Worm (Caenorhabditis elegans): ENCODE results near the gene C01B10.11.

The C01B10.11 gene

DNA sequence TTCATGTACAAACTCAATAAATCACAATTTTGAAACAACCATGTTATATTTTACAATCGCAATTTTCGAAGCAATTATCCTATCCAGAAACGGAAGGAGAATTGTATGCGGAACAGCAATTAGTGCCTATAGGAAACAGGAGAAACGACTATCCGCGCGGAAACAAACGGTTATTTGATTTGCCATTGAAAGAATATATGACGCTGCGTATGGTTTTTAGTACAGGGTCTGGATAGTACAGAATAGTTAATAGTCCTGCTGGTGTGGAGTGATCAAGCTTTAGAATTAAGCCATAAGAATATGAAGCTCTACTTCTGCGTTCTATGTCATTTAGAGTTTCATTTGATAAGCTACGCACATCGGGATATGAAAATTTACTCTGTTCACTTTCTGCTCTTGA is 10.9 kb upstream of the C01B10.11 start:
- TF ChIP-seq sea-2 (GFP tag; optimal IDR thresholded peaks at IDR 0.05) (no peak), lin-15B (tag; optimal IDR thresholded peaks at IDR 0.05) (no peak), nhr-25 (tag; optimal IDR thresholded peaks at IDR 0.05) (no peak), elt-3 (tag; optimal IDR thresholded peaks at IDR 0.05) (no peak), daf-12 (tag; optimal IDR thresholded peaks at IDR 0.05) (no peak), lin-39 (tag; optimal IDR thresholded peaks at IDR 0.05) (no peak)

- TF ChIP-seq lsy-12 (tag; optimal IDR thresholded peaks at IDR 0.05) (no peak), unc-39 (tag; optimal IDR thresholded peaks at IDR 0.05) (no peak), nfya-1 (tag; optimal IDR thresholded peaks at IDR 0.05; ENCODE audit: insufficient read depth) (peak; percentile 30), snpc-4 (tag; optimal IDR thresholded peaks at IDR 0.05) (no peak), nhr-23 (tag; optimal IDR thresholded peaks at IDR 0.05) (no peak), R02D3.7 (tag; optimal IDR thresholded peaks at IDR 0.05) (no peak), egl-5 (tag; optimal IDR thresholded peaks at IDR 0.05) (no peak), ztf-11 (tag; optimal IDR thresholded peaks at IDR 0.05) (no peak), ceh-28 (tag; optimal IDR thresholded peaks at IDR 0.05) (no peak), pqm-1 (tag; optimal IDR thresholded peaks at IDR 0.05) (no peak), fos-1 (tag; optimal IDR thresholded peaks at IDR 0.05) (no peak), nhr-11 (tag; optimal IDR thresholded peaks at IDR 0.05) (no peak), nhr-25 (tag; optimal IDR thresholded peaks at IDR 0.05) (peak; percentile 26), hmg-11 (tag; optimal IDR thresholded peaks at IDR 0.05) (peak; percentile 27)
These were observed 9.2 kb upstream of the C01B10.11 start for ce11 chrIV:6648625-6649024.

DNA sequence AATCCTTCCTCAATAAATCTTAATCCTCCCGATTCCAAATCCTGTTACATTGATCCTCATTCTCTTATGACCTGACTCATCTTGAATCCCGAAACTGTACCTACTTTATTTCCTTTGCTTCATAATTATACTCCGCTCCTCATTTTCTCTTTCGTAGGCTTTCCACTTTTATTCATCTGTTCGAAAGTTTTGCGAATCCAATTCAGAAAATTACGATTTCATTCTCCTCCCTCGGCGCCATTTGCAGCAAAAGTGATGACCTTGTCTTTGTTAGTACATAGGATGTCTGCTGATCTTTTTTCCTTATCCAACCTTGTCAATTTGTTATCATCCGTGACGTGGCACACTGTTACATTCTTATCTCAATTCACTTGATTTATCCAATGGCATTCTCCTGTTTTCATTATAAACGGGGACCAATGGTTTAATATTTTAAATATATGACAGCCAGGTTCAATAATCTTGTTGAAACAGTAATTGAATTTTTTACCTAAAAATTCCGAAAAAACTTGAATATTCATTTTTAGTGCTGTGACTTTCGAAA is 5.2 kb upstream of the C01B10.11 start:
- peak in 1 of 3 experiments; percentile 29 for TF ChIP-seq elt-3 (tag; optimal IDR thresholded peaks at IDR 0.05)
- no peak for TF ChIP-seq ztf-11 (tag; optimal IDR thresholded peaks at IDR 0.05)
- TF ChIP-seq ZK546.5 (tag; optimal IDR thresholded peaks at IDR 0.05) = no peak
- TF ChIP-seq ztf-4 (tag; optimal IDR thresholded peaks at IDR 0.05) = no peak
- peak; percentile 20 for TF ChIP-seq nhr-43 (tag; optimal IDR thresholded peaks at IDR 0.05; ENCODE audit: poor library complexity, severe bottlenecking)
- TF ChIP-seq nhr-67 (tag; optimal IDR thresholded peaks at IDR 0.05) = no peak
- TF ChIP-seq nhr-25 (tag; optimal IDR thresholded peaks at IDR 0.05) = peak; percentile 31

- peak; percentile 70 for TF ChIP-seq nhr-25 (tag; optimal IDR thresholded peaks at IDR 0.05)
- TF ChIP-seq nhr-43 (tag; optimal IDR thresholded peaks at IDR 0.05; ENCODE audit: poor library complexity, severe bottlenecking) = peak; percentile 62
- no peak for TF ChIP-seq pha-4 (tag; optimal IDR thresholded peaks at IDR 0.05)
- TF ChIP-seq fos-1 (tag; optimal IDR thresholded peaks at IDR 0.05) = no peak
- TF ChIP-seq nhr-23 (tag; optimal IDR thresholded peaks at IDR 0.05) = peak; percentile 4
These were observed 4.0 kb upstream of the C01B10.11 start for ce11 chrIV:6653663-6654201.

ce11 chrIV:6655747-6656146 is 2.0 kb upstream of the C01B10.11 start:
- TF ChIP-seq nhr-43 (tag; optimal IDR thresholded peaks at IDR 0.05; ENCODE audit: poor library complexity, severe bottlenecking) (peak; percentile 31), nhr-25 (tag; optimal IDR thresholded peaks at IDR 0.05) (peak; percentile 44), sea-2 (GFP tag; optimal IDR thresholded peaks at IDR 0.05) (no peak), elt-3 (tag; optimal IDR thresholded peaks at IDR 0.05) (peak in 1 of 3 experiments; percentile 37), nhr-23 (tag; optimal IDR thresholded peaks at IDR 0.05) (peak; percentile 32), mdl-1 (tag; optimal IDR thresholded peaks at IDR 0.05) (no peak), aly-2 (tag; optimal IDR thresholded peaks at IDR 0.05) (no peak)

- TF ChIP-seq ztf-11 (tag; optimal IDR thresholded peaks at IDR 0.05) = no peak
- TF ChIP-seq ama-1 (optimal IDR thresholded peaks at IDR 0.05) = peak; percentile 28
- no peak for TF ChIP-seq nhr-43 (tag; optimal IDR thresholded peaks at IDR 0.05; ENCODE audit: poor library complexity, severe bottlenecking)
- peak; percentile 54 for TF ChIP-seq snpc-4 (tag; optimal IDR thresholded peaks at IDR 0.05)
These were observed 6.6 kb downstream of the C01B10.11 start for ce11 chrIV:6664336-6664735.

DNA sequence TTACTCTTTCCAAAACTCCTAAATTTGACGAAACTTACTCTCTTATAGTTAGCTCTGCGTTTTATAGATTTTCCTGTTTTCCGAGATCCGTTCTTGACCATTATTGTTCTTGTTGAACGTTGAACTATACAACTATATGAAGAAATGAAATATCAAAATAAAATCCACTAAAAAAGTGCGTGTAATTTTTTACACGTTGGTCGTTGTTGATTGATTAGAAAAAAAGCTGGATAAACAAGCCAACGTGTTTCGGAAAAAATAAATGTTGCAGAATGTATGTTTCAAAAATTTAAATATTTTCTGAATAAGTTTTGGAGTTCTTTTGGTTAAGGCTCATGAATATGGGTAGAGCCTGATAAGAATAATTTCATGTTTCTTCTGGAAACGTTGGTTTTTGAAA is 10.1 kb downstream of the C01B10.11 start, which contains the start of gene Y73B6A.1:
Y73B6A.1 (minus strand) TSS at position 101 of the 400 bp plus-strand sequence.
- TF ChIP-seq lsy-12 (tag; optimal IDR thresholded peaks at IDR 0.05) (no peak), elt-3 (tag; optimal IDR thresholded peaks at IDR 0.05) (no peak), mdl-1 (tag; optimal IDR thresholded peaks at IDR 0.05) (no peak), nhr-23 (tag; optimal IDR thresholded peaks at IDR 0.05) (no peak), zag-1 (tag; optimal IDR thresholded peaks at IDR 0.05) (no peak), nhr-28 (tag; optimal IDR thresholded peaks at IDR 0.05) (no peak), ceh-16 (tag; optimal IDR thresholded peaks at IDR 0.05) (no peak), egl-27 (tag; optimal IDR thresholded peaks at IDR 0.05) (no peak), skn-1 (tag; optimal IDR thresholded peaks at IDR 0.05) (no peak), snpc-4 (tag; optimal IDR thresholded peaks at IDR 0.05) (no peak), ztf-4 (tag; optimal IDR thresholded peaks at IDR 0.05) (no peak), tbx-2 (tag; optimal IDR thresholded peaks at IDR 0.05) (no peak), fkh-10 (GFP tag; optimal IDR thresholded peaks at IDR 0.05) (no peak), aly-2 (tag; optimal IDR thresholded peaks at IDR 0.05) (no peak), elt-1 (tag; optimal IDR thresholded peaks at IDR 0.05) (no peak)
